Fruit fly (Drosophila melanogaster) whole organism, embryonic: ENCODE results near the gene mahe.

Experiments
- CG11504 ChIP-seq: fragments of 200-800 bp; sonication (Bioruptor generic); optimal IDR thresholded peaks from 3 replicates; lab custom pipeline; 2019; ENCODE audit warnings: missing biosample characterization, mild to moderate bottlenecking, missing genetic modification characterization, moderate library complexity
- CG14050 ChIP-seq: fragments of 200-800 bp; sonication (Bioruptor generic); IDR thresholded peaks from 3 replicates; pipeline ENCODE4 v1.3.6; 2022; ENCODE audit warnings: missing biosample characterization, missing genetic modification characterization
- CG14710 ChIP-seq: fragments of 200-800 bp; sonication (Bioruptor generic); optimal IDR thresholded peaks from 3 replicates; lab custom pipeline; 2019; ENCODE audit warnings: missing biosample characterization, mild to moderate bottlenecking, missing genetic modification characterization, moderate library complexity
- CG1529 ChIP-seq: fragments of 200-800 bp; sonication (Bioruptor generic); optimal IDR thresholded peaks from 3 replicates; lab custom pipeline; 2018; ENCODE audit warnings: missing biosample characterization, missing genetic modification characterization
- CG15601 ChIP-seq: fragments of 200-800 bp; sonication (Bioruptor generic); optimal IDR thresholded peaks from 3 replicates; lab custom pipeline; 2019; ENCODE audit warnings: missing biosample characterization, mild to moderate bottlenecking, missing genetic modification characterization, moderate library complexity
- CG16813 ChIP-seq: fragments of 200-800 bp; sonication (Bioruptor generic); IDR thresholded peaks from 3 replicates; pipeline ENCODE4 v1.3.6; 2022; ENCODE audit warnings: missing biosample characterization, missing genetic modification characterization; ENCODE audit not compliant: partially characterized antibody
- CG18599 ChIP-seq: fragments of 200-800 bp; sonication (Bioruptor generic); optimal IDR thresholded peaks from 3 replicates; lab custom pipeline; 2017; ENCODE audit warnings: missing biosample characterization, missing genetic modification characterization, mild to moderate bottlenecking, moderate library complexity, missing genetic modification reagents
- CG18619 ChIP-seq: fragments of 200-800 bp; sonication (Bioruptor generic); optimal IDR thresholded peaks from 3 replicates; lab custom pipeline; 2017; ENCODE audit warnings: missing biosample characterization, mild to moderate bottlenecking, missing genetic modification characterization
- CG30403 ChIP-seq: fragments of 200-800 bp; sonication (Bioruptor generic); optimal IDR thresholded peaks from 3 replicates; lab custom pipeline; 2016; ENCODE audit warnings: missing biosample characterization, missing genetic modification characterization
- CG3281 ChIP-seq: fragments of 200-800 bp; sonication (Bioruptor generic); optimal IDR thresholded peaks from 3 replicates; lab custom pipeline; 2017; ENCODE audit warnings: missing biosample characterization, mild to moderate bottlenecking, missing genetic modification characterization
- CG3838 ChIP-seq: fragments of 200-800 bp; sonication (Bioruptor generic); optimal IDR thresholded peaks from 3 replicates; lab custom pipeline; 2016; ENCODE audit warnings: missing biosample characterization, missing genetic modification characterization
- CG43689 ChIP-seq: fragments of 200-800 bp; sonication (Bioruptor generic); IDR thresholded peaks from 2 replicates; pipeline ENCODE4 v1.3.6; 2022; ENCODE audit warnings: missing biosample characterization, missing genetic modification characterization
- CG5953 ChIP-seq: fragments of 200-800 bp; sonication (Bioruptor generic); IDR thresholded peaks from 2 replicates; pipeline ENCODE4 v1.3.6; 2022; ENCODE audit warnings: missing biosample characterization, missing genetic modification characterization
- CG6654 ChIP-seq: fragments of 200-800 bp; sonication (Bioruptor generic); optimal IDR thresholded peaks from 2 replicates; lab custom pipeline; 2017; ENCODE audit warnings: missing biosample characterization, mild to moderate bottlenecking, missing genetic modification characterization
- CG6791 ChIP-seq: fragments of 200-800 bp; sonication (Bioruptor generic); IDR thresholded peaks from 3 replicates; pipeline ENCODE4 v1.3.6; 2022; ENCODE audit warnings: missing biosample characterization, missing genetic modification characterization; ENCODE audit not compliant: partially characterized antibody
- CG6813 ChIP-seq: fragments of 200-800 bp; sonication (Bioruptor generic); optimal IDR thresholded peaks from 2 replicates; lab custom pipeline; 2017; ENCODE audit warnings: missing biosample characterization, missing genetic modification characterization, mild to moderate bottlenecking, moderate library complexity, missing genetic modification reagents
- CG6854 ChIP-seq: fragments of 200-800 bp; sonication (Bioruptor generic); optimal IDR thresholded peaks from 3 replicates; lab custom pipeline; 2017; ENCODE audit warnings: missing biosample characterization, mild to moderate bottlenecking, missing genetic modification characterization
- CG8281 ChIP-seq: fragments of 200-800 bp; sonication (Bioruptor generic); optimal IDR thresholded peaks from 2 replicates; lab custom pipeline; 2018; ENCODE audit warnings: missing biosample characterization, mild to moderate bottlenecking, missing genetic modification characterization, moderate library complexity
- Chrac-16 ChIP-seq: fragments of 200-800 bp; sonication (Bioruptor generic); optimal IDR thresholded peaks from 3 replicates; lab custom pipeline; 2016; ENCODE audit warnings: missing biosample characterization, missing genetic modification characterization
- D19B ChIP-seq: fragments of 200-800 bp; sonication (Bioruptor generic); optimal IDR thresholded peaks from 2 replicates; lab custom pipeline; 2017; ENCODE audit warnings: missing biosample characterization, mild to moderate bottlenecking, missing genetic modification characterization
- Gsc ChIP-seq: fragments of 200-800 bp; sonication (Bioruptor generic); IDR thresholded peaks from 2 replicates; pipeline ENCODE4 v1.3.6; 2022; ENCODE audit warnings: missing biosample characterization, missing genetic modification characterization
- Meics ChIP-seq: fragments of 200-800 bp; sonication (Bioruptor generic); optimal IDR thresholded peaks from 2 replicates; lab custom pipeline; 2017; ENCODE audit warnings: missing biosample characterization, mild to moderate bottlenecking, missing genetic modification characterization
- NC2β ChIP-seq: fragments of 200-800 bp; sonication (Bioruptor generic); optimal IDR thresholded peaks from 2 replicates; lab custom pipeline; 2016; ENCODE audit warnings: missing biosample characterization, missing genetic modification characterization
- Oaz ChIP-seq: fragments of 200-800 bp; sonication (Bioruptor generic); IDR thresholded peaks from 2 replicates; pipeline ENCODE4 v1.3.6; 2022; ENCODE audit warnings: missing biosample characterization, missing genetic modification characterization
- Side ChIP-seq: fragments of 200-800 bp; sonication (Bioruptor generic); optimal IDR thresholded peaks from 2 replicates; lab custom pipeline; 2016; ENCODE audit warnings: missing biosample characterization, missing genetic modification characterization
- Ssrp ChIP-seq: fragments of 200-800 bp; sonication (Bioruptor generic); optimal IDR thresholded peaks from 2 replicates; lab custom pipeline; 2018; ENCODE audit warnings: missing biosample characterization, mild to moderate bottlenecking, missing genetic modification characterization, moderate library complexity
- Stat92E ChIP-seq, 3 experiments: fragments of >200 bp in 2 of 3; fragments of 200-800 bp in 1 of 3; sonication (Bioruptor generic) in 1 of 3; optimal IDR thresholded peaks; 2 replicates each; lab custom pipeline; 2017 to 2019; ENCODE audit warnings: missing biosample characterization in 3 of 3, missing genetic modification characterization in 3 of 3, mild to moderate bottlenecking in 1 of 3, moderate library complexity in 1 of 3
- Xbp1 ChIP-seq: fragments of 200-800 bp; sonication (Bioruptor generic); optimal IDR thresholded peaks from 3 replicates; lab custom pipeline; 2016; ENCODE audit warnings: missing biosample characterization, mild to moderate bottlenecking, missing genetic modification characterization
- chif ChIP-seq, 2 experiments: fragments of 200-800 bp; sonication (Bioruptor generic); optimal IDR thresholded peaks; 3 replicates each; lab custom pipeline; 2016; ENCODE audit warnings: missing biosample characterization in 2 of 2, missing genetic modification characterization in 2 of 2
- chinmo ChIP-seq: fragments of 200-800 bp; sonication (Bioruptor generic); IDR thresholded peaks from 4 replicates; pipeline ENCODE4 v1.3.6; 2022; ENCODE audit warnings: missing biosample characterization, missing genetic modification characterization; ENCODE audit not compliant: partially characterized antibody
- danr ChIP-seq: fragments of 200-800 bp; sonication (Bioruptor generic); IDR thresholded peaks from 2 replicates; pipeline ENCODE4 v1.3.6; 2022; ENCODE audit warnings: missing biosample characterization, missing genetic modification characterization
- dimm ChIP-seq: fragments of 200-800 bp; sonication (Bioruptor generic); IDR thresholded peaks from 2 replicates; pipeline ENCODE4 v1.3.6; 2022; ENCODE audit warnings: missing biosample characterization, missing genetic modification characterization
- dpn ChIP-seq, 2 experiments: fragments of 200-800 bp; sonication (Bioruptor generic); optimal IDR thresholded peaks; 3 replicates each; lab custom pipeline; 2016; ENCODE audit warnings: missing biosample characterization in 2 of 2, missing genetic modification characterization in 2 of 2
- esg ChIP-seq: fragments of 200-800 bp; sonication (Bioruptor generic); conservative IDR thresholded peaks from 2 replicates; pipeline ENCODE4 v1.3.6; 2022; ENCODE audit warnings: missing biosample characterization, missing genetic modification characterization
- fd3F ChIP-seq: fragments of 200-800 bp; sonication (Bioruptor generic); optimal IDR thresholded peaks from 2 replicates; lab custom pipeline; 2018; ENCODE audit warnings: missing biosample characterization, mild to moderate bottlenecking, missing genetic modification characterization, moderate library complexity
- fd96Cb ChIP-seq: fragments of 200-800 bp; sonication (Bioruptor generic); optimal IDR thresholded peaks from 2 replicates; lab custom pipeline; 2018; ENCODE audit warnings: missing biosample characterization, mild to moderate bottlenecking, missing genetic modification characterization, moderate library complexity
- gt ChIP-seq: fragments of 200-800 bp; sonication (Bioruptor generic); IDR thresholded peaks from 2 replicates; pipeline ENCODE4 v1.3.6; 2022; ENCODE audit warnings: missing biosample characterization, missing genetic modification characterization
- jumu ChIP-seq: fragments of 200-800 bp; sonication (Bioruptor generic); optimal IDR thresholded peaks from 3 replicates; lab custom pipeline; 2016; ENCODE audit warnings: missing biosample characterization, missing genetic modification characterization
- lab ChIP-seq: fragments of 200-800 bp; sonication (Bioruptor generic); optimal IDR thresholded peaks from 3 replicates; lab custom pipeline; 2017; ENCODE audit warnings: missing biosample characterization, missing genetic modification characterization, mild to moderate bottlenecking, moderate library complexity, missing genetic modification reagents
- onecut ChIP-seq: fragments of 200-800 bp; sonication (Bioruptor generic); IDR thresholded peaks from 2 replicates; pipeline ENCODE4 v1.3.6; 2022; ENCODE audit warnings: missing biosample characterization, missing genetic modification characterization
- scrt ChIP-seq: fragments of 200-800 bp; sonication (Bioruptor generic); optimal IDR thresholded peaks from 2 replicates; lab custom pipeline; 2018; ENCODE audit warnings: missing biosample characterization, mild to moderate bottlenecking, missing genetic modification characterization, moderate library complexity
- sd ChIP-seq: fragments of 200-800 bp; sonication (Bioruptor generic); optimal IDR thresholded peaks from 3 replicates; lab custom pipeline; 2018; ENCODE audit warnings: missing biosample characterization, mild to moderate bottlenecking, missing genetic modification characterization, moderate library complexity
- seq ChIP-seq: fragments of 200-800 bp; sonication (Bioruptor generic); IDR thresholded peaks from 2 replicates; pipeline ENCODE4 v1.3.6; 2022; ENCODE audit warnings: missing biosample characterization, missing genetic modification characterization
- sisA ChIP-seq: fragments of 200-800 bp; sonication (Bioruptor generic); IDR thresholded peaks from 2 replicates; pipeline ENCODE4 v1.3.6; 2022; ENCODE audit warnings: missing biosample characterization, missing genetic modification characterization
- tin ChIP-seq: fragments of 200-800 bp; sonication (Bioruptor generic); optimal IDR thresholded peaks from 3 replicates; lab custom pipeline; 2016; ENCODE audit warnings: missing biosample characterization, missing genetic modification characterization
- ttk ChIP-seq: fragments of 200-800 bp; sonication (Bioruptor generic); IDR thresholded peaks from 2 replicates; pipeline ENCODE4 v2.1.2; 2022; ENCODE audit warnings: missing biosample characterization, missing genetic modification characterization
- vvl ChIP-seq: fragments of 200-800 bp; sonication (Bioruptor generic); IDR thresholded peaks from 2 replicates; pipeline ENCODE4 v1.3.6; 2022; ENCODE audit warnings: missing biosample characterization, missing genetic modification characterization
- wdn ChIP-seq: fragments of 200-800 bp; sonication (Bioruptor generic); IDR thresholded peaks from 2 replicates; pipeline ENCODE4 v1.3.6; 2022; ENCODE audit warnings: missing biosample characterization, missing genetic modification characterization

The mahe gene

DNA sequence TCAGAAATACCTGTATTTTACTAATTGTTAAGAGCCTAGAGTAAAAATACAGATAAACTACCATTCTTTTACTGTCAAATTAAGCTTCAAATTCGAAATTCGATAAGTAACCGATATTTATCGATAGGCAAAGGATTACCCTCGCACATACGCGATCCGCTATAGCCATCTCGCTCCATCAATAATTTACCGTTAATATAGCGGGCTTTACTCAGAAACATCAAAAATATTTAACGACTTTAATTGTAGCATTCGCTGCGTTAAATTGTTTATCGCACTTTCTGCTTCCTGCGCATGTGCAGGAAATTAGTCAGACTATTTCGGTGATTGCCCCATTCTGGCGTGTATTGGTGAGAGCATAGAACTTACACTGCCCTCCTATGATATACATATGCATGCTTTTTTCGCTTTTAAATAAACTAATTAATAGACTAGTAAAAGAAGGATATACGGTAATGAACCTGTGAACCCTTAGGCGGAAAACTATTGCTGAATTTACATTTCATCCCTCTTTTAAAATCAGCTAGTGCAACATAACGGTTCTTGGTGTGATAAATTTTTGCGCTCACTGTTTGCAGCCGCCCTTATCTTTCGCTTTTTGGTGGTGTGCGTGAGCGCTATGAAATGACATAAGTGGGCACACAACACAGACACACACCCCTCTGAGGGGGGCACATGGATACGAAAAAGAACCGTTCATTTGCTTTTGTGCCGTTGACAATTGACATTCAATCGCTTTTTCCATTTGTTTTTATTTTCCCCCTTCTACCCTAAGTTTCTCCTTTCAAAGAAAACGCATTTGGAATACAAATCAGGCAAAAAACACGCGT lies 22.7 kb downstream of the mahe start, which contains the start of the genes dpr14 and spidey (continued):
- TF ChIP-seq onecut (peak; percentile 87), CG3281 (peak; percentile 92), fd3F (GFP tag; lab: Kevin White, UChicago) (peak; percentile 84), gt (GFP tag; lab: Robert Waterston, UW) (peak; percentile 49; the same call in 1 of the 2 replicates), CG3838 (peak; percentile 62), wdn (GFP tag; lab: Robert Waterston, UW) (peak; percentile 86), lab (GFP tag; lab: Kevin White, UChicago) (peak; percentile 96), chinmo (GFP tag; lab: Robert Waterston, UW) (0 out of 4 replicates have a peak, but pooled peaks have one; percentile 36), NC2β (GFP tag; lab: Kevin White, UChicago) (peak; percentile 83), CG11504 (tag; lab: Kevin White, UChicago) (peak; percentile 89), Ssrp (peak; percentile 78), tin (GFP tag; lab: Kevin White, UChicago) (peak; percentile 86), Meics (GFP tag; lab: Kevin White, UChicago) (peak; percentile 94), Chrac-16 (peak; percentile 81), Oaz (peak; percentile 86), CG5953 (peak; percentile 72), Side (GFP tag; lab: Kevin White, UChicago) (peak; percentile 87), CG6791 (GFP tag; lab: Robert Waterston, UW) (peak; percentile 52; the same call in 2 of the 3 replicates), CG18599 (GFP tag; lab: Kevin White, UChicago) (peak; percentile 97), sisA (GFP tag; lab: Robert Waterston, UW) (peak; percentile 93), CG30403 (GFP tag; lab: Kevin White, UChicago) (peak; percentile 88), dimm (peak; percentile 70; the same call in 1 of the 2 replicates), CG16813 (GFP tag; lab: Robert Waterston, UW) (peak; percentile 51; the same call in 1 of the 3 replicates), vvl (peak; percentile 93), fd96Cb (peak; percentile 88), CG14050 (GFP tag; lab: Robert Waterston, UW) (peak; percentile 81), Xbp1 (peak; percentile 90), CG8281 (tag; lab: Kevin White, UChicago) (peak; percentile 61), scrt (GFP tag; lab: Kevin White, UChicago) (peak; percentile 90), ttk (GFP tag; lab: Robert Waterston, UW) (peak; percentile 90), esg (GFP tag; lab: Robert Waterston, UW) (peak; percentile 89), sd (tag; lab: Kevin White, UChicago) (peak; percentile 80), CG15601 (tag; lab: Kevin White, UChicago) (peak; percentile 84), CG14710 (tag; lab: Kevin White, UChicago) (peak; percentile 83), CG6854 (GFP tag; lab: Kevin White, UChicago) (peak; percentile 87), CG43689 (GFP tag; lab: Robert Waterston, UW) (peak; percentile 46; the same call in 1 of the 2 replicates), chif (GFP tag; optimal IDR thresholded peaks at IDR 0.05; lab: Kevin White, UChicago) (peak; percentile 80 to 87), CG6813 (peak; percentile 92), danr (peak; percentile 84), CG6654 (GFP tag; lab: Kevin White, UChicago) (peak; percentile 74), CG1529 (GFP tag; lab: Kevin White, UChicago) (peak; percentile 77), CG18619 (GFP tag; lab: Kevin White, UChicago) (peak; percentile 90), D19B (GFP tag; lab: Kevin White, UChicago) (peak; percentile 80), dpn (GFP tag; optimal IDR thresholded peaks at IDR 0.05; lab: Kevin White, UChicago) (peak; percentile 87 to 92), seq (peak; percentile 95), jumu (GFP tag; lab: Kevin White, UChicago) (peak; percentile 81), Gsc (peak; percentile 62), Stat92E (GFP tag; optimal IDR thresholded peaks at IDR 0.05; lab: Kevin White, UChicago) (no peak)
